Worm (Caenorhabditis elegans) whole organism, L1 larva: Measurements from ENCODE around the gene F42F12.4.

ENCODE experiments used
- aly-2 ChIP-seq: fragments of 150-350 bp; optimal IDR thresholded peaks from 2 replicates; lab custom pipeline; 2014; ENCODE audit warnings: missing biosample characterization, missing genetic modification characterization
- ama-1 ChIP-seq: fragments of 150-350 bp; optimal IDR thresholded peaks from 2 replicates; lab custom pipeline; 2014
- elt-2 ChIP-seq: sonication (generic microtip); optimal IDR thresholded peaks from 2 replicates; lab custom pipeline; 2016; ENCODE audit warnings: missing genetic modification characterization, mild to moderate bottlenecking, inconsistent platforms, missing compliant biosample characterization, missing genetic modification reagents
- elt-3 ChIP-seq, 6 experiments: fragments of 150-350 bp in 1 of 6; sonication (generic microtip); optimal IDR thresholded peaks; 2 replicates each; lab custom pipeline; 2017 to 2018; ENCODE audit warnings: missing biosample characterization in 6 of 6, missing genetic modification characterization in 6 of 6, inconsistent platforms in 1 of 6
- isw-1 ChIP-seq: fragments of 200-800 bp; sonication (Bioruptor generic); IDR thresholded peaks from 2 replicates; pipeline ENCODE4 v1.3.6; 2022; ENCODE audit warnings: missing genetic modification characterization, missing compliant biosample characterization
- mdl-1 ChIP-seq, 2 experiments: fragments of 150-350 bp; optimal IDR thresholded peaks; 2 replicates each; lab custom pipeline; 2014 to 2017; ENCODE audit warnings: missing biosample characterization in 2 of 2, missing genetic modification characterization in 2 of 2, inconsistent platforms in 1 of 2
- mef-2 ChIP-seq: fragments of 150-350 bp; optimal IDR thresholded peaks from 2 replicates; lab custom pipeline; 2014; ENCODE audit warnings: missing biosample characterization, missing genetic modification characterization
- nhr-11 ChIP-seq: fragments of 150-350 bp; optimal IDR thresholded peaks from 2 replicates; lab custom pipeline; 2014; ENCODE audit warnings: missing biosample characterization, missing genetic modification characterization
- nhr-12 ChIP-seq: sonication (generic microtip); optimal IDR thresholded peaks from 2 replicates; lab custom pipeline; 2017; ENCODE audit warnings: missing biosample characterization, missing genetic modification characterization
- nhr-76 ChIP-seq: sonication (generic microtip); optimal IDR thresholded peaks from 2 replicates; lab custom pipeline; 2017; ENCODE audit warnings: missing biosample characterization, missing genetic modification characterization
- pqm-1 ChIP-seq: sonication (generic microtip); optimal IDR thresholded peaks from 3 replicates; lab custom pipeline; 2017; ENCODE audit warnings: missing biosample characterization, missing genetic modification characterization
- sptf-1 ChIP-seq: fragments of 150-350 bp; optimal IDR thresholded peaks from 2 replicates; lab custom pipeline; 2014; ENCODE audit warnings: missing biosample characterization, missing genetic modification characterization
- sup-37 ChIP-seq: fragments of 200-800 bp; sonication (Bioruptor generic); optimal IDR thresholded peaks from 2 replicates; lab custom pipeline; 2018; ENCODE audit warnings: mild to moderate bottlenecking, missing genetic modification characterization, missing compliant biosample characterization
- vab-15 ChIP-seq: sonication (generic microtip); optimal IDR thresholded peaks from 2 replicates; lab custom pipeline; 2017; ENCODE audit warnings: missing genotype, mild to moderate bottlenecking, missing genetic modification characterization, missing compliant biosample characterization

ce11 chrX:12335808-12336207 lies 16.9 kb downstream of the F42F12.4 start, which contains the start of gene srd-48:
- TF ChIP-seq nhr-76 (tag; lab: Kevin White, UChicago) (no peak), sup-37 (GFP tag; lab: Kevin White, UChicago) (no peak), isw-1 (GFP tag; lab: Robert Waterston, UW) (no peak), elt-2 (tag; lab: Kevin White, UChicago) (no peak), pqm-1 (tag; lab: Kevin White, UChicago) (no peak), sptf-1 (tag; lab: Kevin White, UChicago) (no peak), mef-2 (tag; lab: Kevin White, UChicago) (no peak), vab-15 (tag; lab: Kevin White, UChicago) (no peak), ama-1 (lab: Kevin White, UChicago) (no peak), mdl-1 (tag; optimal IDR thresholded peaks at IDR 0.05; lab: Kevin White, UChicago) (no peak), nhr-11 (tag; lab: Kevin White, UChicago) (no peak), aly-2 (no peak), elt-3 (tag; optimal IDR thresholded peaks at IDR 0.05; lab: Kevin White, UChicago) (no peak), nhr-12 (tag; lab: Kevin White, UChicago) (no peak)
